Fruit fly (Drosophila melanogaster): Measurements from ENCODE around the gene Pdha.

The Pdha gene

dm6 chrX:4684444-4684924 lies 17.6 kb upstream of the Pdha start (continued):
- TF ChIP-seq CoRest (tag; optimal IDR thresholded peaks at IDR 0.05) (peak; percentile 91), CG8281 (tag; optimal IDR thresholded peaks at IDR 0.05) (peak; percentile 51), knrl (GFP tag; IDR thresholded peaks at IDR 0.05; ENCODE audit: partially characterized antibody) (peak; percentile 85), Rx (GFP tag; IDR thresholded peaks at IDR 0.05) (peak; percentile 79), Atf3 (GFP tag; optimal IDR thresholded peaks at IDR 0.05) (peak; percentile 80), tin (GFP tag; optimal IDR thresholded peaks at IDR 0.05) (peak; percentile 84), CG34224 (GFP tag; IDR thresholded peaks at IDR 0.05; ENCODE audit: partially characterized antibody) (peak; percentile 74; the same call in 2 of the 3 replicates), CG33213 (GFP tag; optimal IDR thresholded peaks at IDR 0.05) (peak; percentile 75), CG9932 (GFP tag; IDR thresholded peaks at IDR 0.05) (peak; percentile 95), nerfin-2 (GFP tag; IDR thresholded peaks at IDR 0.05; ENCODE audit: partially characterized antibody) (peak; percentile 64), CG17829 (tag; optimal IDR thresholded peaks at IDR 0.05) (peak; percentile 77), pnt (GFP tag; optimal IDR thresholded peaks at IDR 0.05) (peak; percentile 73), gce (GFP tag; IDR thresholded peaks at IDR 0.05) (peak; percentile 62; the same call in 1 of the 3 replicates), CG4282 (GFP tag; optimal IDR thresholded peaks at IDR 0.05) (peak; percentile 82), bab2 (GFP tag; optimal IDR thresholded peaks at IDR 0.05) (peak; percentile 85), Ravus (GFP tag; IDR thresholded peaks at IDR 0.05) (peak; percentile 46; the same call in 1 of the 2 replicates), wor (GFP tag; IDR thresholded peaks at IDR 0.05) (peak; percentile 53; the same call in 1 of the 2 replicates), D (optimal IDR thresholded peaks at IDR 0.05) (peak; percentile 52), D (GFP tag; optimal IDR thresholded peaks at IDR 0.05) (peak; percentile 60), slp2 (GFP tag; optimal IDR thresholded peaks at IDR 0.05) (peak; percentile 75), Sox100B (GFP tag; optimal IDR thresholded peaks at IDR 0.05) (peak; percentile 40), eve (GFP tag; optimal IDR thresholded peaks at IDR 0.05) (no peak), CG3847 (GFP tag; IDR thresholded peaks at IDR 0.05) (peak; percentile 93), CG2875 (GFP tag; optimal IDR thresholded peaks at IDR 0.05) (peak; percentile 41), salm (tag; optimal IDR thresholded peaks at IDR 0.05) (peak; percentile 31), Camta (GFP tag; optimal IDR thresholded peaks at IDR 0.05) (peak; percentile 69), CG2889 (GFP tag; IDR thresholded peaks at IDR 0.05) (peak; percentile 90), CG12071 (GFP tag; optimal IDR thresholded peaks at IDR 0.05) (peak; percentile 73), twi (tag; optimal IDR thresholded peaks at IDR 0.05) (peak; percentile 90), Hmx (GFP tag; optimal IDR thresholded peaks at IDR 0.05) (no peak), Sox102F (GFP tag; optimal IDR thresholded peaks at IDR 0.05) (peak; percentile 74), CG7745 (tag; optimal IDR thresholded peaks at IDR 0.05) (no peak), Xrp1 (GFP tag; IDR thresholded peaks at IDR 0.05) (peak; percentile 87), CG2116 (GFP tag; optimal IDR thresholded peaks at IDR 0.05) (peak; percentile 97), Dek (tag; optimal IDR thresholded peaks at IDR 0.05) (peak; percentile 76), scrt (GFP tag; optimal IDR thresholded peaks at IDR 0.05) (peak; percentile 64), MESR4 (GFP tag; optimal IDR thresholded peaks at IDR 0.05) (peak; percentile 84), ERR (GFP tag; optimal IDR thresholded peaks at IDR 0.05) (peak; percentile 79), sob (GFP tag; IDR thresholded peaks at IDR 0.05) (peak; percentile 92), CG10209 (GFP tag; optimal IDR thresholded peaks at IDR 0.05) (peak; percentile 83)

DNA sequence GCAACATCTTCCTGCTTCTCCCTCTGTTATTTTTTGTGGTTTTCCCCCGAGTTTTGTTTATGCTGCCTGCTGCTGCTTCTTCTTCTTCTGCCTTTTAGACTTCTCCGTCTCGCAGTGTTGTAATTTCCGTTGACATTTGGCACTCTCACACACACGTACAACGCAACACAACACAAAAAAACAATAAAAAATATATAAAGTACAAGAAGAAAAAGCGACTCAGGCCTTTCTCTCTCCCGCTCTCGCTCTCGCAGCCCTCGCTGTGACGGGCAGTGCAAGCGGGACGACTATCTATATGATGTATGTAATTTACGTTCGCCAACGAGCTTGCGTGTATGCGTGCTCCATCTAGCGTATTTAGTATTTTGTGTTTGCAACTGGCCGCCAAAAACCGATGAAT lies 15.9 kb upstream of the Pdha start:
- TF ChIP-seq CG11560 (tag; IDR thresholded peaks at IDR 0.05) (no peak), Aef1 (GFP tag; IDR thresholded peaks at IDR 0.05) (0 out of 3 replicates have a peak, but pooled peaks have one; percentile 19), Doc2 (GFP tag; IDR thresholded peaks at IDR 0.05) (no peak), Stat92E (GFP tag; optimal IDR thresholded peaks at IDR 0.05) (no peak), corto (GFP tag; optimal IDR thresholded peaks at IDR 0.05) (peak; percentile 6), gsb-n (tag; optimal IDR thresholded peaks at IDR 0.05) (no peak), E2f2 (GFP tag; IDR thresholded peaks at IDR 0.05) (no peak), sqz (GFP tag; optimal IDR thresholded peaks at IDR 0.05) (peak; percentile 25), abd-A (tag; optimal IDR thresholded peaks at IDR 0.05) (peak; percentile 80), Meics (GFP tag; optimal IDR thresholded peaks at IDR 0.05) (peak; percentile 21), lilli (GFP tag; optimal IDR thresholded peaks at IDR 0.05) (no peak), CG18619 (GFP tag; optimal IDR thresholded peaks at IDR 0.05) (no peak), Bteb2 (GFP tag; optimal IDR thresholded peaks at IDR 0.05) (no peak), hth (optimal IDR thresholded peaks at IDR 0.05) (no peak)
